Worm (Caenorhabditis elegans) whole organism, L4 larva: ENCODE results near the gene ham-2.

Experiments
- F10B5.3 ChIP-seq: sonication (generic microtip); optimal IDR thresholded peaks from 2 replicates; lab custom pipeline; 2016; ENCODE audit warnings: mild to moderate bottlenecking, missing genetic modification characterization, missing compliant biosample characterization
- T20F7.1 ChIP-seq: fragments of 200-800 bp; sonication (Bioruptor generic); optimal IDR thresholded peaks from 2 replicates; lab custom pipeline; 2018; ENCODE audit warnings: mild to moderate bottlenecking, missing genetic modification characterization, missing compliant biosample characterization
- T26A8.4 ChIP-seq: fragments of 200-800 bp; sonication (Bioruptor generic); IDR thresholded peaks from 2 replicates; pipeline ENCODE4 v1.3.6; 2022; ENCODE audit warnings: missing genetic modification characterization, missing compliant biosample characterization
- Y48G9A.11 ChIP-seq: fragments of 200-800 bp; sonication (Bioruptor generic); IDR thresholded peaks from 2 replicates; pipeline ENCODE4 v1.3.6; 2022; ENCODE audit warnings: missing genetic modification reagents, missing genetic modification characterization, missing compliant biosample characterization
- Y5F2A.4 ChIP-seq: fragments of 200-800 bp; sonication (Bioruptor generic); optimal IDR thresholded peaks from 2 replicates; lab custom pipeline; 2018; ENCODE audit warnings: mild to moderate bottlenecking, missing genetic modification characterization, missing compliant biosample characterization
- ZK337.2 ChIP-seq: fragments of 200-800 bp; sonication (Bioruptor generic); IDR thresholded peaks from 2 replicates; pipeline ENCODE4 v1.3.6; 2022; ENCODE audit warnings: missing genetic modification reagents, missing genetic modification characterization, missing compliant biosample characterization
- aha-1 ChIP-seq: fragments of 150-350 bp; peaks from one replicate; lab custom pipeline; 2014; ENCODE audit warnings: missing biosample characterization, missing genetic modification characterization
- aly-2 ChIP-seq: sonication (generic microtip); optimal IDR thresholded peaks from 2 replicates; lab custom pipeline; 2018; ENCODE audit warnings: missing biosample characterization, missing genetic modification characterization
- ceh-44 ChIP-seq: fragments of 200-800 bp; sonication (Bioruptor generic); IDR thresholded peaks from 2 replicates; pipeline ENCODE4 v1.3.6; 2022; ENCODE audit warnings: missing genetic modification reagents, missing genetic modification characterization, missing compliant biosample characterization
- ceh-62 ChIP-seq: sonication (generic microtip); optimal IDR thresholded peaks from 2 replicates; lab custom pipeline; 2017; ENCODE audit warnings: missing biosample characterization, missing genetic modification characterization
- dmd-6 ChIP-seq: fragments of 200-800 bp; sonication (Bioruptor generic); IDR thresholded peaks from 2 replicates; pipeline ENCODE4 v1.3.6; 2022; ENCODE audit warnings: missing genetic modification reagents, missing genetic modification characterization, missing compliant biosample characterization
- dmd-8 ChIP-seq: fragments of 200-800 bp; sonication (Bioruptor generic); IDR thresholded peaks from 2 replicates; pipeline ENCODE4 v1.3.6; 2022; ENCODE audit warnings: missing genetic modification characterization, missing compliant biosample characterization
- dmd-9 ChIP-seq: fragments of 200-800 bp; sonication (Bioruptor generic); IDR thresholded peaks from 2 replicates; pipeline ENCODE4 v1.3.6; 2022; ENCODE audit warnings: missing genetic modification reagents, missing genetic modification characterization, missing compliant biosample characterization
- duxl-1 ChIP-seq: sonication (generic microtip); optimal IDR thresholded peaks from 2 replicates; lab custom pipeline; 2016; ENCODE audit warnings: mild to moderate bottlenecking, missing genetic modification characterization, moderate library complexity, missing compliant biosample characterization; ENCODE audit not compliant: poor library complexity
- egl-43 ChIP-seq: fragments of 200-800 bp; sonication (Bioruptor generic); IDR thresholded peaks from 2 replicates; pipeline ENCODE4 v1.3.6; 2022; ENCODE audit warnings: missing genetic modification reagents, missing genetic modification characterization, missing compliant biosample characterization
- fkh-10 ChIP-seq: fragments of 150-350 bp; optimal IDR thresholded peaks from 2 replicates; lab custom pipeline; 2014; ENCODE audit warnings: missing biosample characterization, missing genetic modification reagents, missing genetic modification characterization
- fos-1 ChIP-seq: fragments of 150-350 bp; optimal IDR thresholded peaks from 2 replicates; lab custom pipeline; 2014; ENCODE audit warnings: missing biosample characterization, missing genetic modification characterization
- hif-1 ChIP-seq, 2 experiments: sonication (generic microtip); optimal IDR thresholded peaks; 2 replicates each; lab custom pipeline; 2016 to 2017; ENCODE audit warnings: missing compliant biosample characterization in 2 of 2, missing genetic modification characterization in 2 of 2, missing genetic modification reagents in 2 of 2, missing genotype in 2 of 2, mild to moderate bottlenecking in 1 of 2
- hlh-30 ChIP-seq: sonication (generic microtip); optimal IDR thresholded peaks from 2 replicates; lab custom pipeline; 2017; ENCODE audit warnings: antibody characterized with exemption, mild to moderate bottlenecking, missing genetic modification characterization, missing compliant biosample characterization; ENCODE audit not compliant: insufficient read depth
- hmg-1.1 ChIP-seq: fragments of 200-800 bp; sonication (Bioruptor generic); IDR thresholded peaks from 2 replicates; pipeline ENCODE4 v1.3.6; 2022; ENCODE audit warnings: missing genetic modification reagents, missing genetic modification characterization, missing compliant biosample characterization
- lin-1 ChIP-seq: fragments of 200-800 bp; sonication (Bioruptor generic); IDR thresholded peaks from 2 replicates; pipeline ENCODE4 v1.3.6; 2022; ENCODE audit warnings: missing genetic modification reagents, missing genetic modification characterization, missing compliant biosample characterization
- lin-39 ChIP-seq: fragments of 150-350 bp; optimal IDR thresholded peaks from 2 replicates; lab custom pipeline; 2014; ENCODE audit warnings: missing biosample characterization, missing genetic modification reagents, missing genetic modification characterization
- lir-3 ChIP-seq: sonication (generic microtip); optimal IDR thresholded peaks from 2 replicates; lab custom pipeline; 2016; ENCODE audit warnings: mild to moderate bottlenecking, missing genetic modification characterization, missing compliant biosample characterization
- lsy-2 ChIP-seq, 2 experiments: fragments of 150-350 bp in 1 of 2; sonication (generic microtip) in 1 of 2; optimal IDR thresholded peaks; 2 replicates each; lab custom pipeline; 2014 to 2017; ENCODE audit warnings: missing biosample characterization in 2 of 2, missing genetic modification characterization in 2 of 2
- madf-9 ChIP-seq: fragments of 200-800 bp; sonication (Bioruptor generic); conservative IDR thresholded peaks from 2 replicates; pipeline ENCODE4 v1.3.6; 2022; ENCODE audit warnings: missing genetic modification reagents, missing genetic modification characterization, missing compliant biosample characterization
- mep-1 ChIP-seq: fragments of 150-350 bp; sonication (generic microtip); optimal IDR thresholded peaks from 3 replicates; lab custom pipeline; 2014; ENCODE audit warnings: missing biosample characterization, missing genetic modification characterization
- mes-2 ChIP-seq: sonication (generic microtip); optimal IDR thresholded peaks from 2 replicates; lab custom pipeline; 2016; ENCODE audit warnings: missing genotype, mild to moderate bottlenecking, missing genetic modification characterization, missing compliant biosample characterization; ENCODE audit not compliant: poor library complexity, severe bottlenecking
- mxl-3 ChIP-seq: fragments of 200-800 bp; sonication (Bioruptor generic); optimal IDR thresholded peaks from 2 replicates; lab custom pipeline; 2018; ENCODE audit warnings: mild to moderate bottlenecking, missing genetic modification characterization, missing compliant biosample characterization
- nhr-10 ChIP-seq: fragments of 150-350 bp; optimal IDR thresholded peaks from 2 replicates; lab custom pipeline; 2014; ENCODE audit warnings: missing biosample characterization, missing genetic modification characterization
- nhr-102 ChIP-seq: sonication (generic microtip); optimal IDR thresholded peaks from 2 replicates; lab custom pipeline; 2016; ENCODE audit warnings: mild to moderate bottlenecking, missing genetic modification characterization, moderate library complexity, missing compliant biosample characterization
- nhr-111 ChIP-seq: fragments of 200-800 bp; sonication (Bioruptor generic); optimal IDR thresholded peaks from 2 replicates; lab custom pipeline; 2018; ENCODE audit warnings: mild to moderate bottlenecking, missing genetic modification characterization, missing compliant biosample characterization
- nhr-237 ChIP-seq: sonication (generic microtip); optimal IDR thresholded peaks from 2 replicates; lab custom pipeline; 2017; ENCODE audit warnings: missing biosample characterization, missing genetic modification characterization
- nhr-41 ChIP-seq: fragments of 200-800 bp; sonication (Bioruptor generic); IDR thresholded peaks from 2 replicates; pipeline ENCODE4 v1.3.6; 2022; ENCODE audit warnings: missing genetic modification reagents, missing genetic modification characterization, missing compliant biosample characterization
- nhr-48 ChIP-seq: sonication (generic microtip); optimal IDR thresholded peaks from 2 replicates; lab custom pipeline; 2016; ENCODE audit warnings: mild to moderate bottlenecking, missing genetic modification characterization, missing compliant biosample characterization
- nhr-77 ChIP-seq: fragments of 150-350 bp; optimal IDR thresholded peaks from 2 replicates; lab custom pipeline; 2014; ENCODE audit warnings: missing biosample characterization, missing genetic modification characterization
- pha-4 ChIP-seq, 2 experiments: fragments of 150-350 bp in 1 of 2; fragments of 200-800 bp in 1 of 2; sonication (Bioruptor generic) in 1 of 2; IDR thresholded peaks in 1 of 2; optimal IDR thresholded peaks in 1 of 2; 2 replicates each; pipeline versions ENCODE4 v1.3.6 to Lab custom; 2014 to 2022; ENCODE audit warnings: missing genetic modification characterization in 2 of 2, missing genetic modification reagents in 2 of 2, missing biosample characterization in 1 of 2, missing compliant biosample characterization in 1 of 2
- php-3 ChIP-seq: fragments of 200-800 bp; sonication (Bioruptor generic); IDR thresholded peaks from 2 replicates; pipeline ENCODE4 v1.3.6; 2022; ENCODE audit warnings: missing genetic modification reagents, missing genetic modification characterization, missing compliant biosample characterization
- set-16 ChIP-seq: fragments of 200-800 bp; sonication (Bioruptor generic); IDR thresholded peaks from 2 replicates; pipeline ENCODE4 v1.3.6; 2022; ENCODE audit warnings: missing genetic modification reagents, missing genetic modification characterization, missing compliant biosample characterization
- skn-1 ChIP-seq: fragments of 150-350 bp; optimal IDR thresholded peaks from 2 replicates; lab custom pipeline; 2014; ENCODE audit warnings: missing biosample characterization, missing genetic modification characterization
- snpc-1.2 ChIP-seq: fragments of 200-800 bp; sonication (Bioruptor generic); IDR thresholded peaks from 2 replicates; pipeline ENCODE4 v1.3.6; 2022; ENCODE audit warnings: missing genetic modification reagents, missing genetic modification characterization, missing compliant biosample characterization
- snpc-4 ChIP-seq: fragments of 150-350 bp; optimal IDR thresholded peaks from 2 replicates; lab custom pipeline; 2014; ENCODE audit warnings: missing biosample characterization, missing genetic modification characterization
- spr-3 ChIP-seq: fragments of 200-800 bp; sonication (Bioruptor generic); optimal IDR thresholded peaks from 2 replicates; lab custom pipeline; 2018; ENCODE audit warnings: mild to moderate bottlenecking, missing genetic modification characterization, missing compliant biosample characterization
- unc-130 ChIP-seq: sonication (generic microtip); optimal IDR thresholded peaks from 2 replicates; lab custom pipeline; 2016; ENCODE audit warnings: missing genetic modification reagents, missing genetic modification characterization, missing compliant biosample characterization
- unc-39 ChIP-seq: sonication (generic microtip); optimal IDR thresholded peaks from 2 replicates; lab custom pipeline; 2017; ENCODE audit warnings: missing biosample characterization, missing genetic modification characterization
- unc-62 ChIP-seq, 3 experiments: fragments of 150-350 bp in 1 of 3; sonication (generic microtip); optimal IDR thresholded peaks in 2 of 3; peaks in 1 of 3; 1 replicate in 1 of 3; 2 replicates in 2 of 3; lab custom pipeline; 2014 to 2017; ENCODE audit warnings: missing biosample characterization in 3 of 3, missing genetic modification characterization in 3 of 3, missing genetic modification reagents in 3 of 3, missing genotype in 1 of 3
- vab-7 ChIP-seq: fragments of 200-800 bp; sonication (Bioruptor generic); IDR thresholded peaks from 2 replicates; pipeline ENCODE4 v1.3.6; 2022; ENCODE audit warnings: missing genetic modification reagents, missing genetic modification characterization, missing compliant biosample characterization
- zfp-2 ChIP-seq: sonication (generic microtip); optimal IDR thresholded peaks from 2 replicates; lab custom pipeline; 2016; ENCODE audit warnings: mild to moderate bottlenecking, missing genetic modification characterization, missing compliant biosample characterization
- zfp-3 ChIP-seq: fragments of 200-800 bp; sonication (Bioruptor generic); conservative IDR thresholded peaks from 2 replicates; pipeline ENCODE4 v1.3.6; 2022; ENCODE audit warnings: missing genetic modification reagents, missing genetic modification characterization, missing compliant biosample characterization
- zip-11 ChIP-seq: fragments of 200-800 bp; sonication (Bioruptor generic); IDR thresholded peaks from 2 replicates; pipeline ENCODE4 v1.3.6; 2022; ENCODE audit warnings: missing genetic modification characterization, missing compliant biosample characterization
- ztf-11 ChIP-seq: fragments of 150-350 bp; optimal IDR thresholded peaks from 2 replicates; lab custom pipeline; 2014; ENCODE audit warnings: missing biosample characterization, missing genetic modification characterization

Gene ham-2

ce11 chrX:4523887-4524350, 30.6 kb upstream of the ham-2 start, which contains the start of gene pdi-2 (continued):
- TF ChIP-seq aly-2 (tag; lab: Kevin White, UChicago) (no peak), T20F7.1 (GFP tag; lab: Kevin White, UChicago) (peak; percentile 34), ceh-44 (GFP tag; lab: Robert Waterston, UW) (no peak), mep-1 (tag; lab: Kevin White, UChicago) (peak; percentile 87), lin-39 (tag; lab: Kevin White, UChicago) (no peak), dmd-6 (peak; percentile 77), mes-2 (peak; percentile 48), ztf-11 (tag; lab: Kevin White, UChicago) (no peak), zfp-2 (no peak), lsy-2 (tag; optimal IDR thresholded peaks at IDR 0.05; lab: Kevin White, UChicago) (peak; percentile 45 to 91), fkh-10 (GFP tag; lab: Kevin White, UChicago) (peak; percentile 52), zfp-3 (GFP tag; lab: Robert Waterston, UW) (no peak), mxl-3 (GFP tag; lab: Kevin White, UChicago) (peak; percentile 97), nhr-237 (no peak), ZK337.2 (GFP tag; lab: Robert Waterston, UW) (no peak), unc-39 (tag; lab: Kevin White, UChicago) (no peak), lir-3 (tag; lab: Kevin White, UChicago) (no peak), hmg-1.1 (GFP tag; lab: Robert Waterston, UW) (peak; percentile 86), hif-1 (tag; optimal IDR thresholded peaks at IDR 0.05; lab: Kevin White, UChicago) (peak in 1 of 2 experiments; percentile 99), T26A8.4 (GFP tag; lab: Robert Waterston, UW) (peak; percentile 81), nhr-10 (no peak), nhr-77 (peak; percentile 33), unc-130 (GFP tag; lab: Kevin White, UChicago) (no peak), snpc-1.2 (GFP tag; lab: Robert Waterston, UW) (no peak), egl-43 (peak; percentile 82), Y5F2A.4 (GFP tag; lab: Kevin White, UChicago) (no peak), skn-1 (no peak), set-16 (GFP tag; lab: Robert Waterston, UW) (peak; percentile 98), nhr-111 (GFP tag; lab: Kevin White, UChicago) (peak; percentile 49), pha-4 (GFP tag; IDR thresholded peaks at IDR 0.05; lab: Robert Waterston, UW) (peak; percentile 76), pha-4 (tag; optimal IDR thresholded peaks at IDR 0.05; lab: Kevin White, UChicago) (no peak), nhr-41 (peak; percentile 22; the same call in 1 of the 2 replicates), vab-7 (GFP tag; lab: Robert Waterston, UW) (no peak), nhr-102 (tag; lab: Kevin White, UChicago) (peak; percentile 13), F10B5.3 (no peak), madf-9 (GFP tag; lab: Robert Waterston, UW) (peak; percentile 42; the same call in 1 of the 2 replicates), nhr-48 (peak; percentile 32), dmd-8 (GFP tag; lab: Robert Waterston, UW) (0 out of 2 replicates have a peak, but pooled peaks have one; percentile 29), unc-62 (GFP tag; optimal IDR thresholded peaks at IDR 0.05 in 1 of 2; lab: Kevin White, UChicago) (peak in 1 of 2 experiments; percentile 91), unc-62 (tag; optimal IDR thresholded peaks at IDR 0.05; lab: Kevin White, UChicago) (no peak), dmd-9 (GFP tag; lab: Robert Waterston, UW) (no peak; the same call in 1 of the 2 replicates), aha-1 (tag; lab: Kevin White, UChicago) (peak; percentile 100), lin-1 (GFP tag; lab: Robert Waterston, UW) (peak; percentile 70; the same call in 1 of the 2 replicates), ceh-62 (tag; lab: Kevin White, UChicago) (no peak), snpc-4 (tag; lab: Kevin White, UChicago) (no peak), Y48G9A.11 (no peak), php-3 (GFP tag; lab: Robert Waterston, UW) (no peak), hlh-30 (tag; lab: Kevin White, UChicago) (peak; percentile 70), spr-3 (peak; percentile 91), zip-11 (GFP tag; lab: Robert Waterston, UW) (no peak), fos-1 (tag; lab: Kevin White, UChicago) (no peak), duxl-1 (tag; lab: Kevin White, UChicago) (peak; percentile 2)
